Worm (Caenorhabditis elegans): ENCODE measurements around the gene F36F12.7.
A peak's percentile ranks its signal among the peaks of the same experiment; 100 is the strongest.
"Not testable (repeated sequence)": the region's sequence is repeated elsewhere in the genome, so short reads cannot be mapped to it uniquely, and the experiment has no call there.

F36F12.7 gene

ce11 chrV:2081894-2082293 lies 17.2 kb upstream of the F36F12.7 start:
- TF ChIP-seq B0310.2 (tag; optimal IDR thresholded peaks at IDR 0.05) = no peak
- no peak for TF ChIP-seq ets-7 (tag; optimal IDR thresholded peaks at IDR 0.05)
- no peak for TF ChIP-seq pes-1 (GFP tag; IDR thresholded peaks at IDR 0.05)
- no peak for TF ChIP-seq hmbx-1 (tag; optimal IDR thresholded peaks at IDR 0.05)
- no peak for TF ChIP-seq aly-1 (tag; optimal IDR thresholded peaks at IDR 0.05)
- no peak for TF ChIP-seq ama-1 (optimal IDR thresholded peaks at IDR 0.05)
- TF ChIP-seq tbx-37 (GFP tag; conservative IDR thresholded peaks at IDR 0.05) = no peak
- TF ChIP-seq F13C5.2 (tag; optimal IDR thresholded peaks at IDR 0.05) = no peak
- TF ChIP-seq sea-1 (GFP tag; conservative IDR thresholded peaks at IDR 0.05) = no peak
- no peak for TF ChIP-seq hnd-1 (tag; optimal IDR thresholded peaks at IDR 0.05)
- no peak for TF ChIP-seq ceh-13 (GFP tag; optimal IDR thresholded peaks at IDR 0.05)
- no peak for TF ChIP-seq scrt-1 (GFP tag; IDR thresholded peaks at IDR 0.05)
- TF ChIP-seq ceh-36 (tag; optimal IDR thresholded peaks at IDR 0.05) = no peak
- no peak for TF ChIP-seq tra-4 (tag; optimal IDR thresholded peaks at IDR 0.05)
- no peak for TF ChIP-seq hmg-4 (GFP tag; optimal IDR thresholded peaks at IDR 0.05)

DNA sequence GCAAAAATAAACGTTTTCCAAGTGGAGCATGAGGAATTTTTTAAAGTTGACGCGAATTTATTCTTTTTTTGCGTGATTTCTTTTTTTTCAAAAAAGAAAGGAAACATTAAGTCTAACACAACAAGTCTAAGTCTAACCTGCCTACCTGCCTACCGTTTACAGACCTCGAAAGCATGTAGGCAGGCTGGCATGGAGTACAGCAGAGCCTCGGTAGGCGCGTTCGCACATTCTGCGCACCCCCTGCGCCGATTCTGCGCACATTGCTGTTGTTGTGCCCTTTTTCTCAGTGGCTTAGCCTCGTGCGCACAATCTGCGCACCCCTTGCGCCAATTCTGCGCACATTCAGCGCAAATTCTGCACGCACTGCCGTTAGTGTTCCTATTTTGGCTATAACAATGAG lies 15.3 kb upstream of the F36F12.7 start:
- TF ChIP-seq ama-1 (optimal IDR thresholded peaks at IDR 0.05) (no peak), ceh-36 (tag; optimal IDR thresholded peaks at IDR 0.05) (no peak), flt-1 (GFP tag; IDR thresholded peaks at IDR 0.05) (no peak), hmg-4 (GFP tag; optimal IDR thresholded peaks at IDR 0.05) (no peak), ets-7 (tag; optimal IDR thresholded peaks at IDR 0.05) (no peak), scrt-1 (GFP tag; IDR thresholded peaks at IDR 0.05) (no peak), sea-1 (GFP tag; conservative IDR thresholded peaks at IDR 0.05) (no peak), aly-1 (tag; optimal IDR thresholded peaks at IDR 0.05) (no peak), F13C5.2 (tag; optimal IDR thresholded peaks at IDR 0.05) (no peak), ceh-13 (GFP tag; optimal IDR thresholded peaks at IDR 0.05) (no peak), tra-4 (tag; optimal IDR thresholded peaks at IDR 0.05) (no peak), tbx-37 (GFP tag; conservative IDR thresholded peaks at IDR 0.05) (no peak)

ce11 chrV:2085745-2086267 lies 13.3 kb upstream of the F36F12.7 start, which contains the start of gene F36F12.3:
F36F12.3 (plus strand) TSS chrV:2085795.
- 0 out of 2 replicates have a peak, but pooled peaks have one; percentile 11 for TF ChIP-seq scrt-1 (GFP tag; IDR thresholded peaks at IDR 0.05)

DNA sequence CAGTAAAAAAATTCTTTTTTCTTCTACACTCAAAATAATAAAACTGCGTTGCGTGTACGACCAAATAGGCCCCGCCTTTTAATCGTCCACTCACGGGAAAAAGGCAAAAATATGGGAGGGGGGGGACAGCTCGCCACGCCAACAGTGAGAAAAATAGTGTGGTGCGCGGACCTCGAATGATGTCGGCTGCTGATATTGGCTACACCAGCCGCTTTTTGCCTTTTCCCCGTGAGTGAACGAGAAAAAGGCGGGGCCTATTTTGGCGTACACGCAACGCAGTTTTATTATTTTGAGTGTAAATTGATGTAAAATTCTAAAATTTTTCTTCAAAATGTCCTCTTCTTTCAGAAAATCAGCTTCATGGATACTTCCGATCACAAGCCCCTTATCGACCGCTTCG lies 8.8 kb upstream of the F36F12.7 start, which contains the start of gene ztf-28:
Gene ztf-28 (plus strand): TSS at position 349 of the 400 bp plus-strand sequence.
- TF ChIP-seq ceh-36 (tag; optimal IDR thresholded peaks at IDR 0.05); tbx-11 (GFP tag; IDR thresholded peaks at IDR 0.05); B0310.2 (tag; optimal IDR thresholded peaks at IDR 0.05): not testable (repeated sequence)

DNA sequence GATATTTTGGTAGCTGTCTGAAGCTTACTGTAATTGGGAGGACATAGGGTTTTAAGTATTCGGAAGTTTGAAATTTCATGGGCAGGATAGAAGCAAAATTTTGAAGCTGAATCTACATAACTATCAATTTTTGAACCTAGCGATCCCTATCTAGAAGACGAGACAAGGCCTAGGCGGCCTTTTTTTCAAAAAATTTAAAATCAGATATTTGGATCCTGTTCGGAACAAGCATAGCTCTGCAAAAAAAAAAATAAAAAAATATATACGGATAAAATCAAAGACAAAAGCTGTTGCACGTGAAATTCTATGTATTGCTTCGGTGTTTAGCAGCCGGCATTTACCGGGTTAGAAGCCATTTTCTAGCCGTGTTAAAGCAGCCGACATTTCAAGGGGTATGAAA lies 3.9 kb upstream of the F36F12.7 start, which contains the start of gene F36F12.2:
Gene F36F12.2 (minus strand): TSS at position 101 of the 400 bp plus-strand sequence.
- TF ChIP-seq aly-1 (tag; optimal IDR thresholded peaks at IDR 0.05) (no peak), tbx-11 (GFP tag; IDR thresholded peaks at IDR 0.05) (no peak), ama-1 (optimal IDR thresholded peaks at IDR 0.05) (no peak), ceh-36 (tag; optimal IDR thresholded peaks at IDR 0.05) (no peak), flt-1 (GFP tag; IDR thresholded peaks at IDR 0.05) (no peak), sea-1 (GFP tag; conservative IDR thresholded peaks at IDR 0.05) (no peak), hmg-4 (GFP tag; optimal IDR thresholded peaks at IDR 0.05) (no peak), tra-4 (tag; optimal IDR thresholded peaks at IDR 0.05) (no peak), scrt-1 (GFP tag; IDR thresholded peaks at IDR 0.05) (no peak), B0310.2 (tag; optimal IDR thresholded peaks at IDR 0.05) (no peak), ets-7 (tag; optimal IDR thresholded peaks at IDR 0.05) (no peak), ceh-13 (GFP tag; optimal IDR thresholded peaks at IDR 0.05) (no peak), hmbx-1 (tag; optimal IDR thresholded peaks at IDR 0.05) (no peak), pes-1 (GFP tag; IDR thresholded peaks at IDR 0.05) (no peak), F13C5.2 (tag; optimal IDR thresholded peaks at IDR 0.05) (no peak), tbx-37 (GFP tag; conservative IDR thresholded peaks at IDR 0.05) (no peak), hnd-1 (tag; optimal IDR thresholded peaks at IDR 0.05) (no peak)

ce11 chrV:2095772-2096171 lies 3.4 kb upstream of the F36F12.7 start, which contains the start of gene clec-207:
clec-207 (plus strand) TSS chrV:2096072.
- TF ChIP-seq F13C5.2 (tag; optimal IDR thresholded peaks at IDR 0.05) = no peak
- no peak for TF ChIP-seq B0310.2 (tag; optimal IDR thresholded peaks at IDR 0.05)
- no peak for TF ChIP-seq ceh-36 (tag; optimal IDR thresholded peaks at IDR 0.05)
- TF ChIP-seq tbx-37 (GFP tag; conservative IDR thresholded peaks at IDR 0.05) = no peak
- TF ChIP-seq ama-1 (optimal IDR thresholded peaks at IDR 0.05) = no peak
- no peak for TF ChIP-seq pes-1 (GFP tag; IDR thresholded peaks at IDR 0.05)
- no peak for TF ChIP-seq aly-1 (tag; optimal IDR thresholded peaks at IDR 0.05)
- TF ChIP-seq tra-4 (tag; optimal IDR thresholded peaks at IDR 0.05) = no peak
- no peak for TF ChIP-seq scrt-1 (GFP tag; IDR thresholded peaks at IDR 0.05)
- no peak for TF ChIP-seq hmbx-1 (tag; optimal IDR thresholded peaks at IDR 0.05)
- TF ChIP-seq ets-7 (tag; optimal IDR thresholded peaks at IDR 0.05) = no peak
- no peak for TF ChIP-seq flt-1 (GFP tag; IDR thresholded peaks at IDR 0.05)
- no peak for TF ChIP-seq sea-1 (GFP tag; conservative IDR thresholded peaks at IDR 0.05)
- TF ChIP-seq hnd-1 (tag; optimal IDR thresholded peaks at IDR 0.05) = no peak
- TF ChIP-seq hmg-4 (GFP tag; optimal IDR thresholded peaks at IDR 0.05) = no peak
- TF ChIP-seq ceh-13 (GFP tag; optimal IDR thresholded peaks at IDR 0.05) = no peak
- no peak for TF ChIP-seq tbx-11 (GFP tag; IDR thresholded peaks at IDR 0.05)

ce11 chrV:2097653-2098052 lies 1.5 kb upstream of the F36F12.7 start, which contains the start of gene clec-208:
clec-208 (plus strand) TSS chrV:2097953.
- TF ChIP-seq hnd-1 (tag; optimal IDR thresholded peaks at IDR 0.05) (no peak), tbx-37 (GFP tag; conservative IDR thresholded peaks at IDR 0.05) (no peak), sea-1 (GFP tag; conservative IDR thresholded peaks at IDR 0.05) (no peak), ceh-36 (tag; optimal IDR thresholded peaks at IDR 0.05) (no peak), hmbx-1 (tag; optimal IDR thresholded peaks at IDR 0.05) (no peak), tbx-11 (GFP tag; IDR thresholded peaks at IDR 0.05) (no peak), ama-1 (optimal IDR thresholded peaks at IDR 0.05) (no peak), F13C5.2 (tag; optimal IDR thresholded peaks at IDR 0.05) (no peak), hmg-4 (GFP tag; optimal IDR thresholded peaks at IDR 0.05) (no peak), pes-1 (GFP tag; IDR thresholded peaks at IDR 0.05) (no peak), scrt-1 (GFP tag; IDR thresholded peaks at IDR 0.05) (no peak), flt-1 (GFP tag; IDR thresholded peaks at IDR 0.05) (no peak), aly-1 (tag; optimal IDR thresholded peaks at IDR 0.05) (no peak), tra-4 (tag; optimal IDR thresholded peaks at IDR 0.05) (no peak), ceh-13 (GFP tag; optimal IDR thresholded peaks at IDR 0.05) (no peak), B0310.2 (tag; optimal IDR thresholded peaks at IDR 0.05) (no peak), ets-7 (tag; optimal IDR thresholded peaks at IDR 0.05) (no peak)

All from whole organism, early embryonic.